Comparison of ENCODE assay signal across 4 worm cellular contexts in the genomic region with DNA sequence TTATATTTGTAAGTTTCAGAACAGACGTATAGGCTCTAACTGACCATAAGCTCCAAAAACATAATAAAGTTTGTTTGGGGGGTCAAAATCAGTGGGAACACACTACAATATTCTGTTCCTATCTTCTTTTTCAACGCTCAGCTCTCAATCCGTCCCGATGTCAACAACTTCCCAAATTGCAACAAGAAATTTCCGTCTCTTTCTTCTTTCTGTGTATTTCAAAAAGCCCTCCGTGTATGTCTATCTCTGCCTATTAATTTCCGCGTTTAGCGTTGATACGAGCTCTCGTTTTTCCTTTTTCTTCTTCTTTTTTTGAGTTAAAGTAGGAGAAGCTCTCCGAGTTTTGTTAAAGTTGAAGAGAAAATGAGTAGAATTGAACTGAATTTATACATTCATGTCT.
TF ChIP-seq lines count a peak whose summit lies in the region.

No protein-coding gene starts in this region.

TF ChIP-seq in whole organism, L1 larva, 84 proteins besides CTCF, POLR2A, EP300 and RAD21:
- peak; percentile 39 for TF ChIP-seq nhr-85 (tag; lab: Kevin White, UChicago)
- peak; percentile 70 for TF ChIP-seq fkh-10 (GFP tag; optimal IDR thresholded peaks at IDR 0.05; lab: Kevin White, UChicago)
- peak; percentile 50 for TF ChIP-seq lin-14 (GFP tag; optimal IDR thresholded peaks at IDR 0.05; lab: Kevin White, UChicago)
- no peak for TF ChIP-seq nhr-84 (tag; optimal IDR thresholded peaks at IDR 0.05; lab: Kevin White, UChicago)

TF ChIP-seq in whole organism, L3 larva, 47 proteins besides CTCF, POLR2A, EP300 and RAD21:
- TF ChIP-seq fkh-10 (GFP tag; optimal IDR thresholded peaks at IDR 0.05; lab: Kevin White, UChicago) (peak; percentile 82), skn-1 (tag; optimal IDR thresholded peaks at IDR 0.05; lab: Kevin White, UChicago) (no peak), aly-2 (tag; optimal IDR thresholded peaks at IDR 0.05; lab: Kevin White, UChicago) (no peak)

TF ChIP-seq in whole organism, L4 larva, 104 proteins besides CTCF, POLR2A, EP300 and RAD21:
- TF ChIP-seq ama-1 (optimal IDR thresholded peaks at IDR 0.05; lab: Kevin White, UChicago) (no peak), fkh-10 (GFP tag; optimal IDR thresholded peaks at IDR 0.05; lab: Kevin White, UChicago) (peak; percentile 65)
TF ChIP-seq in whole organism, L4 larva: peak in this region for 1.

TF ChIP-seq in whole organism, mixed stage, embryonic, 35 proteins besides CTCF, POLR2A, EP300 and RAD21:
- TF ChIP-seq ztf-11 (tag; optimal IDR thresholded peaks at IDR 0.05; lab: Kevin White, UChicago) (no peak), ces-1 (GFP tag; optimal IDR thresholded peaks at IDR 0.05; lab: Kevin White, UChicago) (peak; percentile 19), sem-2 (GFP tag; optimal IDR thresholded peaks at IDR 0.05; lab: Kevin White, UChicago) (no peak), snpc-4 (tag; optimal IDR thresholded peaks at IDR 0.05; lab: Kevin White, UChicago) (no peak), blmp-1 (tag; optimal IDR thresholded peaks at IDR 0.05; lab: Kevin White, UChicago) (no peak), drap-1 (GFP tag; optimal IDR thresholded peaks at IDR 0.05; lab: Kevin White, UChicago) (no peak), nhr-2 (tag; optimal IDR thresholded peaks at IDR 0.05; lab: Kevin White, UChicago) (no peak), sptf-1 (tag; optimal IDR thresholded peaks at IDR 0.05; lab: Kevin White, UChicago) (no peak)
TF ChIP-seq in whole organism, mixed stage, embryonic: peak in this region for 1.
